Worm (Caenorhabditis elegans) whole organism, late embryonic: ENCODE results near the gene ins-31.

ENCODE experiments used
- C08G9.2 ChIP-seq: sonication (generic microtip); optimal IDR thresholded peaks from 2 replicates; lab custom pipeline; 2016; ENCODE audit warnings: mild to moderate bottlenecking, missing genetic modification characterization, moderate library complexity, missing compliant biosample characterization
- F13H6.1 ChIP-seq: sonication (generic microtip); optimal IDR thresholded peaks from 2 replicates; lab custom pipeline; 2016; ENCODE audit warnings: missing genetic modification characterization, missing compliant biosample characterization
- K02D7.2 ChIP-seq: sonication (generic microtip); optimal IDR thresholded peaks from 2 replicates; lab custom pipeline; 2017; ENCODE audit warnings: mild to moderate bottlenecking, missing genetic modification characterization, missing compliant biosample characterization
- ahr-1 ChIP-seq: sonication (generic microtip); optimal IDR thresholded peaks from 2 replicates; lab custom pipeline; 2016; ENCODE audit warnings: missing genetic modification characterization, missing compliant biosample characterization
- ama-1 ChIP-seq: fragments of 150-350 bp; optimal IDR thresholded peaks from 2 replicates; lab custom pipeline; 2014
- ceh-19 ChIP-seq: fragments of 200-800 bp; sonication (Bioruptor generic); optimal IDR thresholded peaks from 2 replicates; lab custom pipeline; 2018; ENCODE audit warnings: mild to moderate bottlenecking, missing genetic modification characterization, missing compliant biosample characterization
- ceh-2 ChIP-seq: sonication (generic microtip); optimal IDR thresholded peaks from 2 replicates; lab custom pipeline; 2016; ENCODE audit warnings: missing genotype, missing genetic modification characterization, missing compliant biosample characterization
- ceh-22 ChIP-seq: sonication (generic microtip); optimal IDR thresholded peaks from 2 replicates; lab custom pipeline; 2017; ENCODE audit warnings: missing biosample characterization, missing genetic modification characterization
- ceh-24 ChIP-seq: sonication (generic microtip); optimal IDR thresholded peaks from 2 replicates; lab custom pipeline; 2016; ENCODE audit warnings: mild to moderate bottlenecking, missing genetic modification characterization, missing compliant biosample characterization
- ceh-31 ChIP-seq: sonication (generic microtip); optimal IDR thresholded peaks from 2 replicates; lab custom pipeline; 2016; ENCODE audit warnings: missing genetic modification characterization, missing compliant biosample characterization
- ceh-34 ChIP-seq: sonication (generic microtip); optimal IDR thresholded peaks from 2 replicates; lab custom pipeline; 2016; ENCODE audit warnings: mild to moderate bottlenecking, missing genetic modification characterization, missing compliant biosample characterization
- ceh-45 ChIP-seq: fragments of 200-800 bp; sonication (Bioruptor generic); IDR thresholded peaks from 2 replicates; pipeline ENCODE4 v1.3.6; 2022; ENCODE audit warnings: missing genetic modification reagents, missing genetic modification characterization, missing compliant biosample characterization
- ceh-9 ChIP-seq: sonication (generic microtip); optimal IDR thresholded peaks from 2 replicates; lab custom pipeline; 2016; ENCODE audit warnings: mild to moderate bottlenecking, missing genetic modification characterization, inconsistent platforms, missing compliant biosample characterization
- dve-1 ChIP-seq: sonication (generic microtip); optimal IDR thresholded peaks from 2 replicates; lab custom pipeline; 2017; ENCODE audit warnings: antibody characterized with exemption, mild to moderate bottlenecking, missing genetic modification characterization, missing compliant biosample characterization
- elt-2 ChIP-seq: sonication (generic microtip); optimal IDR thresholded peaks from 2 replicates; lab custom pipeline; 2016; ENCODE audit warnings: missing genetic modification reagents, missing genetic modification characterization, missing compliant biosample characterization
- eyg-1 ChIP-seq: sonication (generic microtip); optimal IDR thresholded peaks from 2 replicates; lab custom pipeline; 2016; ENCODE audit warnings: missing genotype, missing genetic modification characterization, missing compliant biosample characterization
- fax-1 ChIP-seq: sonication (generic microtip); optimal IDR thresholded peaks from 2 replicates; lab custom pipeline; 2016; ENCODE audit warnings: missing genotype, missing genetic modification characterization, missing compliant biosample characterization
- fkh-10 ChIP-seq: fragments of 150-350 bp; optimal IDR thresholded peaks from 2 replicates; lab custom pipeline; 2014; ENCODE audit warnings: missing biosample characterization, missing genetic modification reagents, missing genetic modification characterization
- gmeb-2 ChIP-seq: sonication (generic microtip); optimal IDR thresholded peaks from 2 replicates; lab custom pipeline; 2016; ENCODE audit warnings: missing genetic modification characterization, inconsistent platforms, missing compliant biosample characterization
- hlh-13 ChIP-seq: fragments of 200-800 bp; sonication (Bioruptor generic); optimal IDR thresholded peaks from 2 replicates; lab custom pipeline; 2018; ENCODE audit warnings: mild to moderate bottlenecking, missing genetic modification characterization, missing compliant biosample characterization
- hlh-15 ChIP-seq: sonication (generic microtip); optimal IDR thresholded peaks from 2 replicates; lab custom pipeline; 2016; ENCODE audit warnings: missing genetic modification characterization, missing compliant biosample characterization
- hlh-30 ChIP-seq: sonication (generic microtip); optimal IDR thresholded peaks from 2 replicates; lab custom pipeline; 2017; ENCODE audit warnings: antibody characterized with exemption, missing genetic modification characterization, missing compliant biosample characterization; ENCODE audit not compliant: insufficient read depth
- lim-6 ChIP-seq: sonication (generic microtip); optimal IDR thresholded peaks from 2 replicates; lab custom pipeline; 2016; ENCODE audit warnings: missing genetic modification characterization, missing compliant biosample characterization
- madf-2 ChIP-seq: sonication (generic microtip); optimal IDR thresholded peaks from 2 replicates; lab custom pipeline; 2017; ENCODE audit warnings: missing genetic modification characterization, missing compliant biosample characterization
- nhr-11 ChIP-seq: fragments of 150-350 bp; optimal IDR thresholded peaks from 2 replicates; lab custom pipeline; 2014; ENCODE audit warnings: missing biosample characterization, missing genetic modification characterization
- nhr-232 ChIP-seq: sonication (generic microtip); optimal IDR thresholded peaks from 2 replicates; lab custom pipeline; 2016; ENCODE audit warnings: missing genetic modification characterization, missing compliant biosample characterization
- npax-4 ChIP-seq: sonication (generic microtip); optimal IDR thresholded peaks from 2 replicates; lab custom pipeline; 2016; ENCODE audit warnings: missing genetic modification characterization, missing compliant biosample characterization
- pat-9 ChIP-seq: fragments of 200-800 bp; sonication (Bioruptor generic); optimal IDR thresholded peaks from 2 replicates; lab custom pipeline; 2018; ENCODE audit warnings: mild to moderate bottlenecking, missing genetic modification characterization, moderate library complexity, missing compliant biosample characterization
- pros-1 ChIP-seq: fragments of 150-350 bp; optimal IDR thresholded peaks from 2 replicates; lab custom pipeline; 2014; ENCODE audit warnings: missing biosample characterization, missing genetic modification reagents, missing genetic modification characterization
- rnt-1 ChIP-seq: sonication (generic microtip); optimal IDR thresholded peaks from 2 replicates; lab custom pipeline; 2016; ENCODE audit warnings: missing genetic modification characterization, missing compliant biosample characterization
- sox-4 ChIP-seq: sonication (generic microtip); optimal IDR thresholded peaks from 2 replicates; lab custom pipeline; 2017; ENCODE audit warnings: mild to moderate bottlenecking, missing genetic modification characterization, inconsistent platforms, missing compliant biosample characterization
- tbx-7 ChIP-seq: sonication (generic microtip); optimal IDR thresholded peaks from 2 replicates; lab custom pipeline; 2016; ENCODE audit warnings: missing genotype, missing genetic modification characterization, missing compliant biosample characterization
- ttx-3 ChIP-seq: sonication (generic microtip); optimal IDR thresholded peaks from 2 replicates; lab custom pipeline; 2016; ENCODE audit warnings: missing genetic modification reagents, missing genetic modification characterization, missing compliant biosample characterization
- unc-3 ChIP-seq, 2 experiments: fragments of 200-800 bp in 1 of 2; sonication (Bioruptor generic) in 1 of 2; sonication (generic microtip) in 1 of 2; conservative IDR thresholded peaks in 1 of 2; optimal IDR thresholded peaks in 1 of 2; 2 replicates each; pipeline versions ENCODE4 v1.3.6 to Lab custom; 2016 to 2022; ENCODE audit warnings: missing compliant biosample characterization in 2 of 2, missing genetic modification characterization in 2 of 2, missing genetic modification reagents in 1 of 2
- unc-42 ChIP-seq: sonication (generic microtip); optimal IDR thresholded peaks from 2 replicates; lab custom pipeline; 2016; ENCODE audit warnings: missing genotype, missing genetic modification characterization, missing compliant biosample characterization
- unc-86 ChIP-seq: sonication (generic microtip); optimal IDR thresholded peaks from 2 replicates; lab custom pipeline; 2016; ENCODE audit warnings: missing genetic modification characterization, missing compliant biosample characterization
- zip-5 ChIP-seq: sonication (generic microtip); optimal IDR thresholded peaks from 2 replicates; lab custom pipeline; 2016; ENCODE audit warnings: missing genetic modification characterization, missing compliant biosample characterization

Gene ins-31

ce11 chrII:3123206-3123605 lies 3.6 kb upstream of the ins-31 start, which contains the start of gene srh-71:
Gene srh-71 (plus strand): TSS chrII:3123506.
- TF ChIP-seq hlh-13 (GFP tag; lab: Kevin White, UChicago): no peak
- TF ChIP-seq unc-86 (tag; lab: Kevin White, UChicago): no peak
- TF ChIP-seq tbx-7 (tag; lab: Kevin White, UChicago): no peak
- TF ChIP-seq hlh-15: no peak
- TF ChIP-seq pros-1 (tag; lab: Kevin White, UChicago): no peak
- TF ChIP-seq nhr-11 (tag; lab: Kevin White, UChicago): no peak
- TF ChIP-seq npax-4 (tag; lab: Kevin White, UChicago): no peak
- TF ChIP-seq ceh-31 (tag; lab: Kevin White, UChicago): no peak
- no peak for TF ChIP-seq C08G9.2 (tag; lab: Kevin White, UChicago)
- no peak for TF ChIP-seq ceh-2 (tag; lab: Kevin White, UChicago)
- TF ChIP-seq madf-2: no peak
- TF ChIP-seq, all 69 proteins: peak for 0

- TF ChIP-seq C08G9.2 (tag; lab: Kevin White, UChicago): no peak
- no peak for TF ChIP-seq gmeb-2 (tag; lab: Kevin White, UChicago)
- no peak for TF ChIP-seq fax-1 (tag; lab: Kevin White, UChicago)
- TF ChIP-seq unc-42 (tag; lab: Kevin White, UChicago): no peak
- no peak for TF ChIP-seq ttx-3 (tag; lab: Kevin White, UChicago)
- no peak for TF ChIP-seq hlh-13 (GFP tag; lab: Kevin White, UChicago)
- no peak for TF ChIP-seq ceh-34 (tag; lab: Kevin White, UChicago)
- TF ChIP-seq ceh-19 (GFP tag; lab: Kevin White, UChicago): no peak
- no peak for TF ChIP-seq ceh-9 (tag; lab: Kevin White, UChicago)
- no peak for TF ChIP-seq ama-1 (lab: Kevin White, UChicago)
- no peak for TF ChIP-seq rnt-1 (tag; lab: Kevin White, UChicago)
- no peak for TF ChIP-seq lim-6 (tag; lab: Kevin White, UChicago)
- no peak for TF ChIP-seq eyg-1 (tag; lab: Kevin White, UChicago)
- TF ChIP-seq ceh-22 (tag; lab: Kevin White, UChicago): no peak
- TF ChIP-seq ceh-31 (tag; lab: Kevin White, UChicago): no peak
- no peak for TF ChIP-seq hlh-30 (tag; lab: Kevin White, UChicago)
- no peak for TF ChIP-seq fkh-10 (GFP tag; lab: Kevin White, UChicago)
- TF ChIP-seq zip-5 (tag; lab: Kevin White, UChicago): no peak
Measured at ce11 chrII:3126341-3126740, 500 bp upstream of the ins-31 start, which contains the start of gene ins-19. Gene ins-19 (minus strand): TSS chrII:3126441.

- TF ChIP-seq ama-1 (lab: Kevin White, UChicago) (no peak), sox-4 (tag; lab: Kevin White, UChicago) (no peak), F13H6.1 (tag; lab: Kevin White, UChicago) (no peak)
- TF ChIP-seq, all 69 proteins: peak for 0
Measured at ce11 chrII:3129007-3129406, 2.2 kb downstream of the ins-31 start, which contains the start of gene chil-24. Gene chil-24 (plus strand): TSS chrII:3129162.

- TF ChIP-seq dve-1 (tag; lab: Kevin White, UChicago) (peak; percentile 63), lim-6 (tag; lab: Kevin White, UChicago) (no peak), elt-2 (no peak)
Measured at ce11 chrII:3135293-3135692, 8.5 kb downstream of the ins-31 start.

- TF ChIP-seq K02D7.2 (tag; lab: Kevin White, UChicago) (no peak), ceh-45 (GFP tag; lab: Robert Waterston, UW) (no peak), pat-9 (no peak), sox-4 (tag; lab: Kevin White, UChicago) (no peak), unc-3 (GFP tag; conservative IDR thresholded peaks at IDR 0.05; lab: Robert Waterston, UW) (no peak), unc-3 (tag; optimal IDR thresholded peaks at IDR 0.05; lab: Kevin White, UChicago) (no peak), ahr-1 (tag; lab: Kevin White, UChicago) (no peak), ceh-24 (tag; lab: Kevin White, UChicago) (no peak), nhr-232 (tag; lab: Kevin White, UChicago) (no peak)
Measured at ce11 chrII:3137804-3138203, 11.0 kb downstream of the ins-31 start, which contains the start of gene sri-54. Gene sri-54 (minus strand): TSS chrII:3137904.
